Fruit fly (Drosophila melanogaster) whole organism, embryonic: Measurements from ENCODE around the gene CG5446.

ENCODE experiments used
- ATbp ChIP-seq: fragments of 200-800 bp; sonication (Bioruptor generic); optimal IDR thresholded peaks from 2 replicates; lab custom pipeline; 2017; ENCODE audit warnings: missing biosample characterization, mild to moderate bottlenecking, missing genetic modification characterization, missing genetic modification reagents
- Aef1 ChIP-seq: fragments of 200-800 bp; sonication (Bioruptor generic); IDR thresholded peaks from 3 replicates; pipeline ENCODE4 v1.3.6; 2022; ENCODE audit warnings: missing biosample characterization, missing genetic modification characterization
- Antp ChIP-seq: fragments of 200-800 bp; sonication (Bioruptor generic); optimal IDR thresholded peaks from 3 replicates; lab custom pipeline; 2016; ENCODE audit warnings: missing biosample characterization, missing genetic modification characterization
- BEAF-32 ChIP-seq: fragments of 200-800 bp; sonication (Bioruptor generic); optimal IDR thresholded peaks from 3 replicates; lab custom pipeline; 2017; ENCODE audit warnings: missing biosample characterization, missing genetic modification characterization, mild to moderate bottlenecking, moderate library complexity, missing genetic modification reagents
- Bgb ChIP-seq: fragments of 200-800 bp; sonication (Bioruptor generic); IDR thresholded peaks from 2 replicates; pipeline ENCODE4 v1.3.6; 2022; ENCODE audit warnings: missing biosample characterization, missing genetic modification characterization; ENCODE audit not compliant: partially characterized antibody
- Blimp-1 ChIP-seq: fragments of 200-800 bp; sonication (Bioruptor generic); optimal IDR thresholded peaks from 3 replicates; lab custom pipeline; 2018; ENCODE audit warnings: missing biosample characterization, missing genetic modification characterization, mild to moderate bottlenecking, moderate library complexity, missing genetic modification reagents
- CG10209 ChIP-seq: fragments of 200-800 bp; sonication (Bioruptor generic); optimal IDR thresholded peaks from 3 replicates; lab custom pipeline; 2017; ENCODE audit warnings: missing biosample characterization, mild to moderate bottlenecking, missing genetic modification characterization, missing genetic modification reagents
- CG10462 ChIP-seq: fragments of 200-800 bp; sonication (Bioruptor generic); optimal IDR thresholded peaks from 2 replicates; lab custom pipeline; 2016; ENCODE audit warnings: missing biosample characterization, missing genetic modification characterization
- CG11085 ChIP-seq: fragments of 200-800 bp; sonication (Bioruptor generic); IDR thresholded peaks from 2 replicates; pipeline ENCODE4 v1.3.6; 2022; ENCODE audit warnings: missing biosample characterization, missing genetic modification characterization
- CG11247 ChIP-seq: fragments of 200-800 bp; sonication (Bioruptor generic); IDR thresholded peaks from 2 replicates; pipeline ENCODE4 v1.3.6; 2022; ENCODE audit warnings: missing biosample characterization, missing genetic modification characterization
- CG13424 ChIP-seq: fragments of 200-800 bp; sonication (Bioruptor generic); optimal IDR thresholded peaks from 2 replicates; lab custom pipeline; 2019; ENCODE audit warnings: missing biosample characterization, mild to moderate bottlenecking, missing genetic modification characterization, moderate library complexity
- CG3065 ChIP-seq: fragments of 200-800 bp; sonication (Bioruptor generic); optimal IDR thresholded peaks from 2 replicates; lab custom pipeline; 2016; ENCODE audit warnings: missing biosample characterization, missing genetic modification characterization
- CG42726 ChIP-seq: fragments of 200-800 bp; sonication (Bioruptor generic); IDR thresholded peaks from 2 replicates; pipeline ENCODE4 v1.3.6; 2022; ENCODE audit warnings: missing biosample characterization, missing genetic modification characterization; ENCODE audit not compliant: partially characterized antibody
- CG4424 ChIP-seq: fragments of 200-800 bp; sonication (Bioruptor generic); optimal IDR thresholded peaks from 3 replicates; lab custom pipeline; 2016; ENCODE audit warnings: missing biosample characterization, missing genetic modification characterization
- CG4707 ChIP-seq: fragments of 200-800 bp; sonication (Bioruptor generic); optimal IDR thresholded peaks from 2 replicates; lab custom pipeline; 2018; ENCODE audit warnings: missing biosample characterization, mild to moderate bottlenecking, missing genetic modification characterization, moderate library complexity
- CG5245 ChIP-seq: fragments of 200-800 bp; sonication (Bioruptor generic); optimal IDR thresholded peaks from 3 replicates; lab custom pipeline; 2016; ENCODE audit warnings: missing biosample characterization, missing genetic modification characterization
- CG7839 ChIP-seq: fragments of 200-800 bp; sonication (Bioruptor generic); optimal IDR thresholded peaks from 3 replicates; lab custom pipeline; 2018; ENCODE audit warnings: missing biosample characterization, mild to moderate bottlenecking, missing genetic modification characterization, moderate library complexity
- CG7987 ChIP-seq: fragments of 200-800 bp; sonication (Bioruptor generic); optimal IDR thresholded peaks from 2 replicates; lab custom pipeline; 2018; ENCODE audit warnings: missing biosample characterization, mild to moderate bottlenecking, missing genetic modification characterization, moderate library complexity
- CG8388 ChIP-seq: fragments of 200-800 bp; sonication (Bioruptor generic); optimal IDR thresholded peaks from 2 replicates; lab custom pipeline; 2019; ENCODE audit warnings: missing biosample characterization, mild to moderate bottlenecking, missing genetic modification characterization, moderate library complexity
- Dref ChIP-seq: fragments of 200-800 bp; sonication (Bioruptor generic); IDR thresholded peaks from 2 replicates; pipeline ENCODE4 v1.3.6; 2022; ENCODE audit warnings: missing biosample characterization, missing genetic modification characterization
- Gug ChIP-seq: fragments of 200-800 bp; sonication (Bioruptor generic); IDR thresholded peaks from 4 replicates; pipeline ENCODE4 v1.3.6; 2022; ENCODE audit warnings: missing biosample characterization, missing genetic modification characterization
- H2.0 ChIP-seq: fragments of 200-800 bp; sonication (Bioruptor generic); IDR thresholded peaks from 2 replicates; pipeline ENCODE4 v1.3.6; 2022; ENCODE audit warnings: missing biosample characterization, missing genetic modification characterization
- Hmx ChIP-seq: fragments of 200-800 bp; sonication (Bioruptor generic); optimal IDR thresholded peaks from 2 replicates; lab custom pipeline; 2016; ENCODE audit warnings: missing biosample characterization, missing genetic modification characterization
- Hr3 ChIP-seq: fragments of 200-800 bp; sonication (Bioruptor generic); optimal IDR thresholded peaks from 3 replicates; lab custom pipeline; 2016; ENCODE audit warnings: missing biosample characterization, missing genetic modification characterization
- Hr51 ChIP-seq, 2 experiments: fragments of 200-800 bp; sonication (Bioruptor generic); optimal IDR thresholded peaks; 2 replicates in 1 of 2; 3 replicates in 1 of 2; lab custom pipeline; 2016 to 2018; ENCODE audit warnings: missing biosample characterization in 2 of 2, missing genetic modification characterization in 2 of 2, mild to moderate bottlenecking in 1 of 2, moderate library complexity in 1 of 2
- Hr78 ChIP-seq, 2 experiments: fragments of 200-800 bp in 1 of 2; fragments of >200 bp in 1 of 2; sonication (Bioruptor generic) in 1 of 2; optimal IDR thresholded peaks; 2 replicates each; lab custom pipeline; 2017 to 2019; ENCODE audit warnings: missing biosample characterization in 2 of 2, missing genetic modification characterization in 2 of 2, mild to moderate bottlenecking in 1 of 2, moderate library complexity in 1 of 2
- Opbp ChIP-seq: fragments of 200-800 bp; sonication (Bioruptor generic); IDR thresholded peaks from 3 replicates; pipeline ENCODE4 v1.3.6; 2022; ENCODE audit warnings: missing biosample characterization, missing genetic modification characterization; ENCODE audit not compliant: partially characterized antibody
- PHDP ChIP-seq: fragments of 200-800 bp; sonication (Bioruptor generic); optimal IDR thresholded peaks from 3 replicates; lab custom pipeline; 2018; ENCODE audit warnings: missing biosample characterization, mild to moderate bottlenecking, missing genetic modification characterization, moderate library complexity
- Side ChIP-seq: fragments of 200-800 bp; sonication (Bioruptor generic); optimal IDR thresholded peaks from 2 replicates; lab custom pipeline; 2016; ENCODE audit warnings: missing biosample characterization, missing genetic modification characterization
- Sox102F ChIP-seq: fragments of 200-800 bp; sonication (Bioruptor generic); optimal IDR thresholded peaks from 2 replicates; lab custom pipeline; 2018; ENCODE audit warnings: missing biosample characterization, mild to moderate bottlenecking, missing genetic modification characterization, moderate library complexity
- Xbp1 ChIP-seq: fragments of 200-800 bp; sonication (Bioruptor generic); optimal IDR thresholded peaks from 3 replicates; lab custom pipeline; 2016; ENCODE audit warnings: missing biosample characterization, mild to moderate bottlenecking, missing genetic modification characterization
- ab ChIP-seq: fragments of 200-800 bp; sonication (Bioruptor generic); optimal IDR thresholded peaks from 2 replicates; lab custom pipeline; 2016; ENCODE audit warnings: missing biosample characterization, missing genetic modification characterization
- ac ChIP-seq: fragments of 200-800 bp; sonication (Bioruptor generic); optimal IDR thresholded peaks from 3 replicates; lab custom pipeline; 2017; ENCODE audit warnings: missing biosample characterization, mild to moderate bottlenecking, missing genetic modification characterization
- amos ChIP-seq: fragments of 200-800 bp; sonication (Bioruptor generic); IDR thresholded peaks from 2 replicates; pipeline ENCODE4 v1.3.6; 2022; ENCODE audit warnings: missing biosample characterization, missing genetic modification characterization; ENCODE audit not compliant: partially characterized antibody
- cato ChIP-seq: fragments of 200-800 bp; sonication (Bioruptor generic); optimal IDR thresholded peaks from 2 replicates; lab custom pipeline; 2016; ENCODE audit warnings: missing biosample characterization, missing genetic modification characterization, borderline replicate concordance
- crol ChIP-seq: fragments of 200-800 bp; sonication (Bioruptor generic); IDR thresholded peaks from 2 replicates; pipeline ENCODE4 v1.3.6; 2022; ENCODE audit warnings: missing biosample characterization, missing genetic modification characterization
- en ChIP-seq: fragments of 200-800 bp; sonication (Bioruptor generic); optimal IDR thresholded peaks from 2 replicates; lab custom pipeline; 2016; ENCODE audit warnings: missing biosample characterization, missing genetic modification characterization
- gfzf ChIP-seq: fragments of 200-800 bp; sonication (Bioruptor generic); optimal IDR thresholded peaks from 2 replicates; lab custom pipeline; 2016; ENCODE audit warnings: missing biosample characterization, mild to moderate bottlenecking, missing genetic modification characterization, moderate library complexity
- insv ChIP-seq, 2 experiments: fragments of 200-800 bp; sonication (Bioruptor generic); optimal IDR thresholded peaks; 3 replicates each; lab custom pipeline; 2016 to 2018; ENCODE audit warnings: missing biosample characterization in 2 of 2, missing genetic modification characterization in 2 of 2
- kni ChIP-seq: fragments of 200-800 bp; sonication (Bioruptor generic); optimal IDR thresholded peaks from 3 replicates; lab custom pipeline; 2017; ENCODE audit warnings: mild to moderate bottlenecking, missing biosample characterization, missing genetic modification reagents, missing genetic modification characterization
- lab ChIP-seq: fragments of 200-800 bp; sonication (Bioruptor generic); optimal IDR thresholded peaks from 3 replicates; lab custom pipeline; 2017; ENCODE audit warnings: missing biosample characterization, missing genetic modification characterization, mild to moderate bottlenecking, moderate library complexity, missing genetic modification reagents
- mam ChIP-seq: fragments of 200-800 bp; sonication (Bioruptor generic); optimal IDR thresholded peaks from 3 replicates; lab custom pipeline; 2016; ENCODE audit warnings: missing biosample characterization, missing genetic modification characterization
- pfk ChIP-seq: fragments of 200-800 bp; sonication (Bioruptor generic); optimal IDR thresholded peaks from 2 replicates; lab custom pipeline; 2018; ENCODE audit warnings: missing biosample characterization, mild to moderate bottlenecking, missing genetic modification characterization, moderate library complexity
- pnt ChIP-seq: fragments of 200-800 bp; sonication (Bioruptor generic); optimal IDR thresholded peaks from 3 replicates; lab custom pipeline; 2016; ENCODE audit warnings: missing biosample characterization, missing genetic modification characterization
- seq ChIP-seq: fragments of 200-800 bp; sonication (Bioruptor generic); IDR thresholded peaks from 2 replicates; pipeline ENCODE4 v1.3.6; 2022; ENCODE audit warnings: missing biosample characterization, missing genetic modification characterization
- sisA ChIP-seq: fragments of 200-800 bp; sonication (Bioruptor generic); IDR thresholded peaks from 2 replicates; pipeline ENCODE4 v1.3.6; 2022; ENCODE audit warnings: missing biosample characterization, missing genetic modification characterization
- yki ChIP-seq: fragments of >200 bp; optimal IDR thresholded peaks from 3 replicates; lab custom pipeline; 2018
- z ChIP-seq: fragments of 200-800 bp; sonication (Bioruptor generic); IDR thresholded peaks from 3 replicates; pipeline ENCODE4 v1.3.6; 2022; ENCODE audit warnings: missing biosample characterization, missing genetic modification characterization
- zfh1 ChIP-seq: fragments of 200-800 bp; sonication (Bioruptor generic); IDR thresholded peaks from 3 replicates; pipeline ENCODE4 v1.3.6; 2022; ENCODE audit warnings: missing biosample characterization, missing genetic modification characterization

Gene CG5446

DNA sequence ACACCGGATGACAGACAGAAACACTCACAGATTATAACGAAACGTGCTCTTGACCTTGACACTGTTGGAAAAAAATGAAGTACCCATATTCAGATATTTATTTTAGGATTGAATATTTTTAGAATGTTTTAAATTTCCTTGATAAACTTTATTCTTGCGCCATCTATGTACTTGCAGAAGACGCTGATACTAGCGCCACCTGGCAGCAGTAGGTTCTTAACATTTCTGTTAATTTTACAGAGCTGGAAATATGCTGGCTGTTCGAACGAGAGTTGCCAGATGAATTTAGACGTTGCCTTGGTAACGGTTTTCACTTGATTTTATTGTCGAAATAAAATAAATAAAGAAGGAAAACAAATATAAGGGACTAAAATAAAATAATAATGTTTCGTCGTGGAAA lies 3.0 kb downstream of the CG5446 start, which contains the start of gene Fam92 (continued):
- no peak for TF ChIP-seq crol
- TF ChIP-seq CG5245 (GFP tag; lab: Kevin White, UChicago) = peak; percentile 62
- peak; percentile 46 for TF ChIP-seq PHDP
- TF ChIP-seq pnt (GFP tag; lab: Kevin White, UChicago) = peak; percentile 40
- TF ChIP-seq Aef1 (GFP tag; lab: Robert Waterston, UW) = peak; percentile 48; the same call in 1 of the 3 replicates
- TF ChIP-seq lab (GFP tag; lab: Kevin White, UChicago) = peak; percentile 56
- TF ChIP-seq ATbp = no peak
- peak; percentile 62; the same call in 2 of the 3 replicates for TF ChIP-seq Opbp (GFP tag; lab: Robert Waterston, UW)
- peak; percentile 70 for TF ChIP-seq CG7987 (GFP tag; lab: Kevin White, UChicago)
- TF ChIP-seq CG7839 (tag; lab: Kevin White, UChicago) = peak; percentile 66
- peak; percentile 39 for TF ChIP-seq en (GFP tag; lab: Kevin White, UChicago)
- 0 out of 2 replicates have a peak, but pooled peaks have one; percentile 27 for TF ChIP-seq CG42726 (GFP tag; lab: Robert Waterston, UW)
- peak; percentile 52 for TF ChIP-seq CG11247 (GFP tag; lab: Robert Waterston, UW)
- TF ChIP-seq Hr3 (GFP tag; lab: Kevin White, UChicago) = peak; percentile 46
- TF ChIP-seq CG10462 (GFP tag; lab: Kevin White, UChicago) = peak; percentile 13
- peak; percentile 11; the same call in 1 of the 2 replicates for TF ChIP-seq CG11085 (GFP tag; lab: Robert Waterston, UW)
- TF ChIP-seq ab (GFP tag; lab: Kevin White, UChicago) = no peak
- TF ChIP-seq CG8388 (GFP tag; lab: Kevin White, UChicago) = no peak
- TF ChIP-seq kni = no peak
- TF ChIP-seq zfh1 (GFP tag; lab: Robert Waterston, UW) = no peak; the same call in 2 of the 3 replicates
- no peak for TF ChIP-seq Hr78 (GFP tag; optimal IDR thresholded peaks at IDR 0.05; lab: Kevin White, UChicago)
- peak; percentile 73 for TF ChIP-seq Xbp1
- 0 out of 4 replicates have a peak, but pooled peaks have one; percentile 18 for TF ChIP-seq Gug (GFP tag; lab: Robert Waterston, UW)
- peak; percentile 40 for TF ChIP-seq Antp (GFP tag; lab: Kevin White, UChicago)
- TF ChIP-seq Side (GFP tag; lab: Kevin White, UChicago) = peak; percentile 21
- no peak for TF ChIP-seq yki (lab: Kevin White, UChicago)
- TF ChIP-seq CG4424 (GFP tag; lab: Kevin White, UChicago) = peak; percentile 39
- TF ChIP-seq CG4707 (GFP tag; lab: Kevin White, UChicago) = no peak
- no peak for TF ChIP-seq Dref (GFP tag; lab: Robert Waterston, UW)
- no peak for TF ChIP-seq CG3065 (GFP tag; lab: Kevin White, UChicago)
- TF ChIP-seq seq = no peak
- peak; percentile 21 for TF ChIP-seq Hmx (GFP tag; lab: Kevin White, UChicago)
- peak; percentile 10 for TF ChIP-seq CG10209 (GFP tag; lab: Kevin White, UChicago)
- TF ChIP-seq Sox102F (GFP tag; lab: Kevin White, UChicago) = peak; percentile 57
- peak; percentile 39 for TF ChIP-seq Blimp-1 (GFP tag; lab: Kevin White, UChicago)
- peak; percentile 8 for TF ChIP-seq pfk (GFP tag; lab: Kevin White, UChicago)
- peak; percentile 53 for TF ChIP-seq CG13424
- no peak for TF ChIP-seq ac (GFP tag; lab: Kevin White, UChicago)
- peak; percentile 36; the same call in 1 of the 2 replicates for TF ChIP-seq H2.0 (GFP tag; lab: Robert Waterston, UW)
- TF ChIP-seq z (GFP tag; lab: Robert Waterston, UW) = no peak
- no peak for TF ChIP-seq cato
- TF ChIP-seq BEAF-32 (GFP tag; lab: Kevin White, UChicago) = peak; percentile 12
- peak; percentile 46 for TF ChIP-seq mam (GFP tag; lab: Kevin White, UChicago)
- peak; percentile 42; the same call in 1 of the 2 replicates for TF ChIP-seq Bgb (GFP tag; lab: Robert Waterston, UW)
- TF ChIP-seq Hr51 (GFP tag; optimal IDR thresholded peaks at IDR 0.05; lab: Kevin White, UChicago) = peak; percentile 13 to 39
- peak; percentile 15 for TF ChIP-seq gfzf
- peak; percentile 45; the same call in 1 of the 2 replicates for TF ChIP-seq sisA
- peak in 1 of 2 experiments; percentile 58 for TF ChIP-seq insv (GFP tag; optimal IDR thresholded peaks at IDR 0.05; lab: Kevin White, UChicago)
- peak; percentile 27; the same call in 1 of the 2 replicates for TF ChIP-seq amos (GFP tag; lab: Robert Waterston, UW)
